Worm (Caenorhabditis elegans): ENCODE measurements around the gene bcc-1.

Gene bcc-1

ce11 chrIV:11070895-11071294, 21.5 kb downstream of the bcc-1 start:
- peak; percentile 71 for TF ChIP-seq rnt-1 (tag; optimal IDR thresholded peaks at IDR 0.05)
- TF ChIP-seq nhr-237 (tag; optimal IDR thresholded peaks at IDR 0.05) = peak; percentile 68
- peak; percentile 57 for TF ChIP-seq lir-3 (tag; optimal IDR thresholded peaks at IDR 0.05; ENCODE audit: poor library complexity)

- TF ChIP-seq efl-3 (GFP tag; optimal IDR thresholded peaks at IDR 0.05) (no peak), nhr-90 (tag; optimal IDR thresholded peaks at IDR 0.05; ENCODE audit: poor library complexity) (no peak), efl-1 (optimal IDR thresholded peaks at IDR 0.05) (peak; percentile 15 to 44), efl-1 (GFP tag; optimal IDR thresholded peaks at IDR 0.05 in 1 of 2) (peak in 1 of 2 experiments; percentile 65), unc-98 (GFP tag; IDR thresholded peaks at IDR 0.05) (peak; percentile 44; the same call in 1 of the 2 replicates), vab-15 (tag; optimal IDR thresholded peaks at IDR 0.05) (no peak), ztf-4 (tag; optimal IDR thresholded peaks at IDR 0.05) (peak; percentile 69), xbp-1 (tag; optimal IDR thresholded peaks at IDR 0.05) (peak; percentile 35), ces-1 (GFP tag; optimal IDR thresholded peaks at IDR 0.05) (no peak), C16A3.4 (tag; optimal IDR thresholded peaks at IDR 0.05) (peak; percentile 27), nhr-71 (tag; optimal IDR thresholded peaks at IDR 0.05) (peak; percentile 96), zip-4 (GFP tag; optimal IDR thresholded peaks at IDR 0.05) (no peak), C34B4.2 (tag; optimal IDR thresholded peaks at IDR 0.05) (no peak), mef-2 (tag; optimal IDR thresholded peaks at IDR 0.05) (no peak), fkh-8 (tag; optimal IDR thresholded peaks at IDR 0.05) (no peak), snu-23 (GFP tag; optimal IDR thresholded peaks at IDR 0.05) (peak; percentile 64), ceh-90 (tag; optimal IDR thresholded peaks at IDR 0.05) (no peak), pqm-1 (tag; optimal IDR thresholded peaks at IDR 0.05) (no peak), unc-62 (GFP tag; optimal IDR thresholded peaks at IDR 0.05) (peak; percentile 61), lin-13 (GFP tag; optimal IDR thresholded peaks at IDR 0.05) (peak; percentile 46), elt-2 (tag; optimal IDR thresholded peaks at IDR 0.05) (no peak), unc-30 (tag; optimal IDR thresholded peaks at IDR 0.05) (no peak), lin-35 (GFP tag; optimal IDR thresholded peaks at IDR 0.05) (no peak), C04F5.9 (tag; optimal IDR thresholded peaks at IDR 0.05) (peak; percentile 18), ceh-82 (tag; optimal IDR thresholded peaks at IDR 0.05) (no peak), tlp-1 (tag; optimal IDR thresholded peaks at IDR 0.05) (no peak), pag-3 (tag; optimal IDR thresholded peaks at IDR 0.05; ENCODE audit: borderline replicate concordance, insufficient read depth) (no peak), dsc-1 (tag; optimal IDR thresholded peaks at IDR 0.05) (no peak), ztf-11 (tag; optimal IDR thresholded peaks at IDR 0.05) (no peak), skn-1 (tag; optimal IDR thresholded peaks at IDR 0.05) (no peak), lir-3 (tag; optimal IDR thresholded peaks at IDR 0.05; ENCODE audit: poor library complexity) (peak; percentile 60), sup-37 (GFP tag; optimal IDR thresholded peaks at IDR 0.05) (no peak), tbx-2 (tag; optimal IDR thresholded peaks at IDR 0.05) (peak; percentile 57), Y116A8C.19 (tag; optimal IDR thresholded peaks at IDR 0.05; ENCODE audit: borderline replicate concordance) (no peak), mdl-1 (tag; optimal IDR thresholded peaks at IDR 0.05) (peak in 1 of 2 experiments; percentile 0), nhr-237 (tag; optimal IDR thresholded peaks at IDR 0.05) (no peak), fkh-10 (GFP tag; optimal IDR thresholded peaks at IDR 0.05) (no peak), ets-5 (GFP tag; IDR thresholded peaks at IDR 0.05) (no peak), unc-130 (tag; optimal IDR thresholded peaks at IDR 0.05) (peak; percentile 42), nhr-11 (tag; optimal IDR thresholded peaks at IDR 0.05) (peak; percentile 83), hlh-17 (GFP tag; optimal IDR thresholded peaks at IDR 0.05; ENCODE audit: borderline replicate concordance) (no peak), aha-1 (tag; optimal IDR thresholded peaks at IDR 0.05) (no peak), nhr-19 (GFP tag; conservative IDR thresholded peaks at IDR 0.05) (peak; percentile 88), mep-1 (tag; optimal IDR thresholded peaks at IDR 0.05) (peak; percentile 8), grh-1 (GFP tag; IDR thresholded peaks at IDR 0.05) (no peak), nhr-76 (tag; optimal IDR thresholded peaks at IDR 0.05) (no peak), rnt-1 (tag; optimal IDR thresholded peaks at IDR 0.05) (peak; percentile 82), sox-4 (tag; optimal IDR thresholded peaks at IDR 0.05) (no peak), lsy-2 (tag; optimal IDR thresholded peaks at IDR 0.05) (peak; percentile 78 to 87), nhr-47 (tag; optimal IDR thresholded peaks at IDR 0.05) (peak; percentile 53), lin-39 (tag; optimal IDR thresholded peaks at IDR 0.05) (peak; percentile 96)
These were observed 24.0 kb downstream of the bcc-1 start for ce11 chrIV:11068314-11068713.

Data from whole organism, L1 larva.